Worm (Caenorhabditis elegans) whole organism, mixed stage, embryonic: ENCODE results near the gene cept-2.

Experiments
- M03D4.4 ChIP-seq: sonication (generic microtip); optimal IDR thresholded peaks from 2 replicates; lab custom pipeline; 2017; ENCODE audit warnings: mild to moderate bottlenecking, missing genetic modification characterization, missing compliant biosample characterization
- bed-3 ChIP-seq: fragments of 200-800 bp; sonication (Bioruptor generic); optimal IDR thresholded peaks from 3 replicates; lab custom pipeline; 2018; ENCODE audit warnings: mild to moderate bottlenecking, missing genetic modification characterization, moderate library complexity, missing compliant biosample characterization
- ceh-39 ChIP-seq: fragments of 150-350 bp; optimal IDR thresholded peaks from 2 replicates; lab custom pipeline; 2014; ENCODE audit warnings: missing biosample characterization, missing genetic modification characterization
- ceh-43 ChIP-seq: fragments of 200-800 bp; sonication (Bioruptor generic); optimal IDR thresholded peaks from 2 replicates; lab custom pipeline; 2018; ENCODE audit warnings: mild to moderate bottlenecking, missing genetic modification characterization, moderate library complexity, missing compliant biosample characterization
- ceh-83 ChIP-seq: fragments of 200-800 bp; sonication (Bioruptor generic); optimal IDR thresholded peaks from 2 replicates; lab custom pipeline; 2018; ENCODE audit warnings: mild to moderate bottlenecking, missing genetic modification characterization, missing compliant biosample characterization
- ces-1 ChIP-seq: fragments of 150-350 bp; optimal IDR thresholded peaks from 2 replicates; lab custom pipeline; 2014; ENCODE audit warnings: missing biosample characterization, missing genetic modification reagents, missing genetic modification characterization
- cnd-1 ChIP-seq: fragments of 200-800 bp; sonication (Bioruptor generic); optimal IDR thresholded peaks from 2 replicates; lab custom pipeline; 2018; ENCODE audit warnings: mild to moderate bottlenecking, missing genetic modification characterization, missing compliant biosample characterization
- drap-1 ChIP-seq: fragments of 200-800 bp; sonication (Bioruptor generic); optimal IDR thresholded peaks from 3 replicates; lab custom pipeline; 2018; ENCODE audit warnings: mild to moderate bottlenecking, missing genetic modification characterization, missing compliant biosample characterization
- elt-1 ChIP-seq: sonication (generic microtip); optimal IDR thresholded peaks from 2 replicates; lab custom pipeline; 2017; ENCODE audit warnings: missing genetic modification characterization, mild to moderate bottlenecking, missing compliant biosample characterization, antibody characterized with exemption, moderate library complexity, borderline replicate concordance; ENCODE audit not compliant: insufficient read depth
- elt-3 ChIP-seq: fragments of 150-350 bp; optimal IDR thresholded peaks from 2 replicates; lab custom pipeline; 2014; ENCODE audit warnings: missing biosample characterization, missing genetic modification characterization
- flh-1 ChIP-seq: fragments of 200-800 bp; sonication (Bioruptor generic); optimal IDR thresholded peaks from 2 replicates; lab custom pipeline; 2018; ENCODE audit warnings: mild to moderate bottlenecking, missing genetic modification characterization, moderate library complexity, missing compliant biosample characterization
- ham-2 ChIP-seq: fragments of 200-800 bp; sonication (Bioruptor generic); optimal IDR thresholded peaks from 2 replicates; lab custom pipeline; 2018; ENCODE audit warnings: mild to moderate bottlenecking, missing genetic modification characterization, missing compliant biosample characterization
- hlh-1 ChIP-seq: fragments of 150-350 bp; optimal IDR thresholded peaks from 2 replicates; lab custom pipeline; 2014; ENCODE audit warnings: missing biosample characterization, missing genetic modification reagents, missing genetic modification characterization
- lin-13 ChIP-seq: fragments of 150-350 bp; optimal IDR thresholded peaks from 2 replicates; lab custom pipeline; 2014; ENCODE audit warnings: missing biosample characterization, missing genetic modification characterization
- lin-32 ChIP-seq: fragments of 200-800 bp; sonication (Bioruptor generic); optimal IDR thresholded peaks from 2 replicates; lab custom pipeline; 2018; ENCODE audit warnings: mild to moderate bottlenecking, missing genetic modification characterization, missing compliant biosample characterization
- lsy-2 ChIP-seq: fragments of 150-350 bp; optimal IDR thresholded peaks from 2 replicates; lab custom pipeline; 2014; ENCODE audit warnings: missing biosample characterization, missing genetic modification characterization
- mab-5 ChIP-seq: fragments of 150-350 bp; optimal IDR thresholded peaks from 2 replicates; lab custom pipeline; 2014; ENCODE audit warnings: missing biosample characterization, missing genetic modification characterization
- mep-1 ChIP-seq: fragments of 150-350 bp; optimal IDR thresholded peaks from 2 replicates; lab custom pipeline; 2017; ENCODE audit warnings: missing biosample characterization, missing genetic modification reagents, missing genetic modification characterization, inconsistent platforms
- mls-2 ChIP-seq: sonication (generic microtip); optimal IDR thresholded peaks from 2 replicates; lab custom pipeline; 2016; ENCODE audit warnings: mild to moderate bottlenecking, missing genetic modification characterization, moderate library complexity, missing compliant biosample characterization
- nhr-12 ChIP-seq: fragments of 150-350 bp; optimal IDR thresholded peaks from 2 replicates; lab custom pipeline; 2014; ENCODE audit warnings: missing biosample characterization, missing genetic modification characterization
- nhr-2 ChIP-seq: fragments of 150-350 bp; optimal IDR thresholded peaks from 2 replicates; lab custom pipeline; 2014; ENCODE audit warnings: missing biosample characterization, missing genetic modification characterization
- nhr-237 ChIP-seq: fragments of 150-350 bp; optimal IDR thresholded peaks from 2 replicates; lab custom pipeline; 2014; ENCODE audit warnings: missing biosample characterization, missing genetic modification characterization
- nhr-28 ChIP-seq: fragments of 150-350 bp; optimal IDR thresholded peaks from 2 replicates; lab custom pipeline; 2014; ENCODE audit warnings: missing biosample characterization, missing genetic modification characterization
- nhr-76 ChIP-seq: sonication (generic microtip); optimal IDR thresholded peaks from 2 replicates; lab custom pipeline; 2017; ENCODE audit warnings: missing biosample characterization, missing genetic modification characterization
- pha-4 ChIP-seq: fragments of 150-350 bp; optimal IDR thresholded peaks from 2 replicates; lab custom pipeline; 2018; ENCODE audit warnings: missing biosample characterization, missing genetic modification reagents, missing genetic modification characterization
- sem-2 ChIP-seq: fragments of 200-800 bp; sonication (Bioruptor generic); optimal IDR thresholded peaks from 2 replicates; lab custom pipeline; 2018; ENCODE audit warnings: mild to moderate bottlenecking, missing genetic modification characterization, missing compliant biosample characterization
- snpc-4 ChIP-seq: fragments of 150-350 bp; optimal IDR thresholded peaks from 2 replicates; lab custom pipeline; 2014; ENCODE audit warnings: missing biosample characterization, missing genetic modification characterization
- sptf-1 ChIP-seq: sonication (generic microtip); optimal IDR thresholded peaks from 2 replicates; lab custom pipeline; 2017; ENCODE audit warnings: mild to moderate bottlenecking, missing genetic modification characterization, moderate library complexity, missing compliant biosample characterization
- tbx-8 ChIP-seq: fragments of 200-800 bp; sonication (Bioruptor generic); optimal IDR thresholded peaks from 2 replicates; lab custom pipeline; 2018; ENCODE audit warnings: mild to moderate bottlenecking, missing genetic modification characterization, moderate library complexity, missing compliant biosample characterization
- unc-120 ChIP-seq: sonication (generic microtip); optimal IDR thresholded peaks from 2 replicates; lab custom pipeline; 2017; ENCODE audit warnings: missing genetic modification characterization, missing compliant biosample characterization; ENCODE audit not compliant: poor library complexity, severe bottlenecking
- unc-62 ChIP-seq: fragments of 150-350 bp; optimal IDR thresholded peaks from 2 replicates; lab custom pipeline; 2014; ENCODE audit warnings: missing biosample characterization, missing genetic modification reagents, missing genetic modification characterization
- ztf-11 ChIP-seq: fragments of 150-350 bp; optimal IDR thresholded peaks from 2 replicates; lab custom pipeline; 2014; ENCODE audit warnings: missing biosample characterization, missing genetic modification characterization

cept-2 gene

ce11 chrV:14347234-14347826 lies at the start of gene cept-2:
Gene cept-2 (plus strand): TSS chrV:14347766.
- TF ChIP-seq sem-2 (GFP tag; lab: Kevin White, UChicago) = no peak
- peak; percentile 86 for TF ChIP-seq nhr-237 (tag; lab: Kevin White, UChicago)
- peak; percentile 12 for TF ChIP-seq ceh-39
- peak; percentile 84 for TF ChIP-seq lsy-2
- TF ChIP-seq hlh-1 = peak; percentile 40
- peak; percentile 2 for TF ChIP-seq cnd-1
- TF ChIP-seq mab-5 (tag; lab: Kevin White, UChicago) = no peak
- no peak for TF ChIP-seq nhr-28 (tag; lab: Kevin White, UChicago)
- TF ChIP-seq ham-2 (GFP tag; lab: Kevin White, UChicago) = no peak
- peak; percentile 49 for TF ChIP-seq drap-1 (GFP tag; lab: Kevin White, UChicago)
- no peak for TF ChIP-seq elt-3 (tag; lab: Kevin White, UChicago)
- TF ChIP-seq bed-3 (GFP tag; lab: Kevin White, UChicago) = no peak
- TF ChIP-seq mls-2 (tag; lab: Kevin White, UChicago) = no peak
- no peak for TF ChIP-seq ces-1 (GFP tag; lab: Kevin White, UChicago)
- TF ChIP-seq lin-32 (GFP tag; lab: Kevin White, UChicago) = no peak
- peak; percentile 27 for TF ChIP-seq unc-62 (GFP tag; lab: Kevin White, UChicago)
- no peak for TF ChIP-seq ceh-83 (GFP tag; lab: Kevin White, UChicago)
- no peak for TF ChIP-seq unc-120 (tag; lab: Kevin White, UChicago)
- TF ChIP-seq pha-4 (tag; lab: Kevin White, UChicago) = peak; percentile 58
- peak; percentile 56 for TF ChIP-seq sptf-1 (tag; lab: Kevin White, UChicago)
- TF ChIP-seq lin-13 = peak; percentile 70
- TF ChIP-seq snpc-4 (tag; lab: Kevin White, UChicago) = no peak
- TF ChIP-seq tbx-8 (GFP tag; lab: Kevin White, UChicago) = no peak
- no peak for TF ChIP-seq elt-1 (tag; lab: Kevin White, UChicago)
- TF ChIP-seq ceh-43 (GFP tag; lab: Kevin White, UChicago) = no peak
- TF ChIP-seq nhr-2 (tag; lab: Kevin White, UChicago) = peak; percentile 8
- TF ChIP-seq mep-1 = peak; percentile 97

ce11 chrV:14299569-14300064 lies 47.9 kb upstream of the cept-2 start, which contains the start of the genes spig-3 and F14D7.12:
Gene spig-3 (minus strand): TSS chrV:14299669.
Gene F14D7.12 (plus strand): TSS chrV:14300014.
- TF ChIP-seq snpc-4 (tag; lab: Kevin White, UChicago) = no peak
- TF ChIP-seq lin-32 (GFP tag; lab: Kevin White, UChicago) = no peak
- TF ChIP-seq ham-2 (GFP tag; lab: Kevin White, UChicago) = no peak
- no peak for TF ChIP-seq mab-5 (tag; lab: Kevin White, UChicago)
- TF ChIP-seq ceh-83 (GFP tag; lab: Kevin White, UChicago) = no peak
- TF ChIP-seq nhr-28 (tag; lab: Kevin White, UChicago) = no peak
- no peak for TF ChIP-seq unc-62 (GFP tag; lab: Kevin White, UChicago)
- no peak for TF ChIP-seq cnd-1

DNA sequence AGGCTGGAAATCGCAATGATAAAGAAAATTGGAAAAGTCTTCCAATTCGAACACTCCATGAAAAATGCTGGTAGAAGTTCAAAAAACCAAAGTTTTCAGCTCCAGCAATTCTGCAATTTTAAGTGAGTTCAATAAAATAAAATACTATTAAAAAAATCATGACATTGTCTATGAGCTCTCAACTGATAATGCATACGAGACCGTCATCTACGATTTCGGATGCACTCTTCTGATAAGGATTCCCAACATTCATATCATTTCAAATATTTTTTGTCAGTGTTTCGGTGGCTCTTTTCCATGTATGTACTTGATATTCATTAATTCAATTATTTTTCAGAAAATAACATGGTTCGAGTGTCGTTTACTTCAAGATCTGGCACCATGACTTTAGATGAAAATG lies 46.5 kb upstream of the cept-2 start, which contains the start of gene F14D7.6:
Gene F14D7.6, plus strand, starts transcription at position 338 of the 400 bp plus-strand sequence.
- TF ChIP-seq ces-1 (GFP tag; lab: Kevin White, UChicago) (no peak), sptf-1 (tag; lab: Kevin White, UChicago) (no peak), lin-13 (no peak), flh-1 (GFP tag; lab: Kevin White, UChicago) (no peak), M03D4.4 (tag; lab: Kevin White, UChicago) (no peak), drap-1 (GFP tag; lab: Kevin White, UChicago) (no peak), cnd-1 (no peak), lsy-2 (no peak), unc-62 (GFP tag; lab: Kevin White, UChicago) (no peak), nhr-76 (tag; lab: Kevin White, UChicago) (no peak), ceh-43 (GFP tag; lab: Kevin White, UChicago) (no peak), nhr-12 (no peak), lin-32 (GFP tag; lab: Kevin White, UChicago) (no peak), ceh-39 (no peak), nhr-28 (tag; lab: Kevin White, UChicago) (no peak), ztf-11 (tag; lab: Kevin White, UChicago) (no peak), unc-120 (tag; lab: Kevin White, UChicago) (no peak)
